Fruit fly (Drosophila melanogaster) whole organism, embryonic: ENCODE data around the gene CG9107.

Experiments used
- ATbp ChIP-seq: fragments of 200-800 bp; sonication (Bioruptor generic); optimal IDR thresholded peaks from 2 replicates; lab custom pipeline; 2017; ENCODE audit warnings: missing biosample characterization, mild to moderate bottlenecking, missing genetic modification characterization, missing genetic modification reagents
- Atf6 ChIP-seq: fragments of 200-800 bp; sonication (Bioruptor generic); IDR thresholded peaks from 2 replicates; pipeline ENCODE4 v1.3.6; 2022; ENCODE audit warnings: missing biosample characterization, missing genetic modification characterization
- Awh ChIP-seq: fragments of 200-800 bp; sonication (Bioruptor generic); IDR thresholded peaks from 2 replicates; pipeline ENCODE4, ENCODE4 v1.3.6; 2022; ENCODE audit warnings: missing biosample characterization, missing genetic modification characterization
- CG12155 ChIP-seq: fragments of 200-800 bp; sonication (Bioruptor generic); optimal IDR thresholded peaks from 3 replicates; lab custom pipeline; 2016; ENCODE audit warnings: missing biosample characterization, missing genetic modification characterization
- CG12236 ChIP-seq: fragments of 200-800 bp; sonication (Bioruptor generic); optimal IDR thresholded peaks from 2 replicates; lab custom pipeline; 2016; ENCODE audit warnings: missing biosample characterization, missing genetic modification characterization
- CG14667 ChIP-seq: fragments of 200-800 bp; sonication (Bioruptor generic); IDR thresholded peaks from 2 replicates; pipeline ENCODE4 v1.3.6; 2022; ENCODE audit warnings: missing biosample characterization, missing genetic modification characterization
- CG15073 ChIP-seq: fragments of 200-800 bp; sonication (Bioruptor generic); optimal IDR thresholded peaks from 2 replicates; lab custom pipeline; 2016; ENCODE audit warnings: missing biosample characterization, missing genetic modification characterization
- CG15479 ChIP-seq: fragments of 200-800 bp; sonication (Bioruptor generic); optimal IDR thresholded peaks from 3 replicates; lab custom pipeline; 2019; ENCODE audit warnings: missing biosample characterization, mild to moderate bottlenecking, missing genetic modification characterization, moderate library complexity
- CG17361 ChIP-seq: fragments of 200-800 bp; sonication (Bioruptor generic); IDR thresholded peaks from 3 replicates; pipeline ENCODE4 v1.3.6; 2022; ENCODE audit warnings: missing biosample characterization, missing genetic modification characterization
- CG2120 ChIP-seq: fragments of 200-800 bp; sonication (Bioruptor generic); optimal IDR thresholded peaks from 3 replicates; lab custom pipeline; 2016; ENCODE audit warnings: missing biosample characterization, missing genetic modification characterization
- CG2129 ChIP-seq: fragments of 200-800 bp; sonication (Bioruptor generic); IDR thresholded peaks from 2 replicates; pipeline ENCODE4 v1.3.6; 2022; ENCODE audit warnings: missing biosample characterization, missing genetic modification characterization; ENCODE audit not compliant: partially characterized antibody
- CG3407 ChIP-seq: fragments of 200-800 bp; sonication (Bioruptor generic); optimal IDR thresholded peaks from 2 replicates; lab custom pipeline; 2018; ENCODE audit warnings: missing biosample characterization, mild to moderate bottlenecking, missing genetic modification characterization
- CG4730 ChIP-seq: fragments of 200-800 bp; sonication (Bioruptor generic); IDR thresholded peaks from 2 replicates; pipeline ENCODE4 v1.3.6; 2022; ENCODE audit warnings: missing biosample characterization, missing genetic modification characterization
- CG6272 ChIP-seq: fragments of 200-800 bp; sonication (Bioruptor generic); IDR thresholded peaks from 2 replicates; pipeline ENCODE4 v1.3.6; 2022; ENCODE audit warnings: missing biosample characterization, missing genetic modification characterization
- CG6765 ChIP-seq: fragments of 200-800 bp; sonication (Bioruptor generic); optimal IDR thresholded peaks from 3 replicates; lab custom pipeline; 2017; ENCODE audit warnings: missing biosample characterization, mild to moderate bottlenecking, missing genetic modification characterization
- CG7839 ChIP-seq: fragments of 200-800 bp; sonication (Bioruptor generic); optimal IDR thresholded peaks from 3 replicates; lab custom pipeline; 2018; ENCODE audit warnings: missing biosample characterization, mild to moderate bottlenecking, missing genetic modification characterization, moderate library complexity
- CG8281 ChIP-seq: fragments of 200-800 bp; sonication (Bioruptor generic); optimal IDR thresholded peaks from 2 replicates; lab custom pipeline; 2018; ENCODE audit warnings: missing biosample characterization, mild to moderate bottlenecking, missing genetic modification characterization, moderate library complexity
- CG8765 ChIP-seq: fragments of 200-800 bp; sonication (Bioruptor generic); IDR thresholded peaks from 2 replicates; pipeline ENCODE4 v1.3.6; 2022; ENCODE audit warnings: missing biosample characterization, missing genetic modification characterization
- CG9727 ChIP-seq: fragments of 200-800 bp; sonication (Bioruptor generic); optimal IDR thresholded peaks from 3 replicates; lab custom pipeline; 2017; ENCODE audit warnings: missing biosample characterization, mild to moderate bottlenecking, missing genetic modification characterization
- CoRest ChIP-seq: fragments of 200-800 bp; sonication (Bioruptor generic); optimal IDR thresholded peaks from 3 replicates; lab custom pipeline; 2018; ENCODE audit warnings: missing biosample characterization, mild to moderate bottlenecking, missing genetic modification characterization, moderate library complexity
- Deaf1 ChIP-seq: fragments of 200-800 bp; optimal IDR thresholded peaks from 3 replicates; lab custom pipeline; 2019; ENCODE audit warnings: missing biosample characterization, mild to moderate bottlenecking, missing genetic modification characterization, moderate library complexity
- Dek ChIP-seq: fragments of 200-800 bp; sonication (Bioruptor generic); optimal IDR thresholded peaks from 3 replicates; lab custom pipeline; 2019; ENCODE audit warnings: missing biosample characterization, mild to moderate bottlenecking, missing genetic modification characterization, moderate library complexity
- Dll ChIP-seq: fragments of 200-800 bp; sonication (Bioruptor generic); IDR thresholded peaks from 4 replicates; pipeline ENCODE4 v1.3.6; 2022; ENCODE audit warnings: missing biosample characterization, missing genetic modification characterization; ENCODE audit not compliant: partially characterized antibody
- Eip74EF ChIP-seq, 2 experiments: fragments of 200-800 bp in 1 of 2; fragments of >200 bp in 1 of 2; sonication (Bioruptor generic) in 1 of 2; optimal IDR thresholded peaks; 2 replicates each; lab custom pipeline; 2017 to 2019; ENCODE audit warnings: missing biosample characterization in 2 of 2, missing genetic modification characterization in 2 of 2, mild to moderate bottlenecking in 1 of 2, moderate library complexity in 1 of 2
- Gug ChIP-seq: fragments of 200-800 bp; sonication (Bioruptor generic); IDR thresholded peaks from 4 replicates; pipeline ENCODE4 v1.3.6; 2022; ENCODE audit warnings: missing biosample characterization, missing genetic modification characterization
- HLHmδ ChIP-seq: fragments of 200-800 bp; sonication (Bioruptor generic); optimal IDR thresholded peaks from 2 replicates; lab custom pipeline; 2018; ENCODE audit warnings: missing biosample characterization, mild to moderate bottlenecking, missing genetic modification characterization, moderate library complexity
- Hr78 ChIP-seq, 2 experiments: fragments of 200-800 bp in 1 of 2; fragments of >200 bp in 1 of 2; sonication (Bioruptor generic) in 1 of 2; optimal IDR thresholded peaks; 2 replicates each; lab custom pipeline; 2017 to 2019; ENCODE audit warnings: missing biosample characterization in 2 of 2, missing genetic modification characterization in 2 of 2, mild to moderate bottlenecking in 1 of 2, moderate library complexity in 1 of 2
- Lim3 ChIP-seq: fragments of 200-800 bp; sonication (Bioruptor generic); IDR thresholded peaks from 2 replicates; pipeline ENCODE4 v1.3.6; 2022; ENCODE audit warnings: missing biosample characterization, missing genetic modification characterization
- NfI ChIP-seq: fragments of 200-800 bp; sonication (Bioruptor generic); optimal IDR thresholded peaks from 3 replicates; lab custom pipeline; 2018; ENCODE audit warnings: missing biosample characterization, mild to moderate bottlenecking, missing genetic modification characterization, moderate library complexity
- Oaz ChIP-seq: fragments of 200-800 bp; sonication (Bioruptor generic); IDR thresholded peaks from 2 replicates; pipeline ENCODE4 v1.3.6; 2022; ENCODE audit warnings: missing biosample characterization, missing genetic modification characterization
- Oli ChIP-seq: fragments of 200-800 bp; sonication (Bioruptor generic); optimal IDR thresholded peaks from 2 replicates; lab custom pipeline; 2018; ENCODE audit warnings: missing biosample characterization, mild to moderate bottlenecking, missing genetic modification characterization, moderate library complexity
- Six4 ChIP-seq: fragments of 200-800 bp; sonication (Bioruptor generic); optimal IDR thresholded peaks from 2 replicates; lab custom pipeline; 2016; ENCODE audit warnings: missing biosample characterization, missing genetic modification characterization
- Spps ChIP-seq: fragments of 200-800 bp; sonication (Bioruptor generic); optimal IDR thresholded peaks from 2 replicates; lab custom pipeline; 2018; ENCODE audit warnings: missing biosample characterization, mild to moderate bottlenecking, missing genetic modification characterization
- abd-A ChIP-seq: fragments of 200-800 bp; sonication (Bioruptor generic); optimal IDR thresholded peaks from 3 replicates; lab custom pipeline; 2019; ENCODE audit warnings: missing biosample characterization, mild to moderate bottlenecking, missing genetic modification characterization, moderate library complexity
- amos ChIP-seq: fragments of 200-800 bp; sonication (Bioruptor generic); IDR thresholded peaks from 2 replicates; pipeline ENCODE4 v1.3.6; 2022; ENCODE audit warnings: missing biosample characterization, missing genetic modification characterization; ENCODE audit not compliant: partially characterized antibody
- bcd ChIP-seq: fragments of 200-800 bp; sonication (Bioruptor generic); optimal IDR thresholded peaks from 2 replicates; lab custom pipeline; 2017; ENCODE audit warnings: missing biosample characterization, mild to moderate bottlenecking, missing genetic modification characterization
- ewg ChIP-seq: fragments of 200-800 bp; sonication (Bioruptor generic); optimal IDR thresholded peaks from 3 replicates; lab custom pipeline; 2017; ENCODE audit warnings: mild to moderate bottlenecking, missing biosample characterization, missing genetic modification reagents, missing genetic modification characterization
- gcm2 ChIP-seq: fragments of 200-800 bp; sonication (Bioruptor generic); optimal IDR thresholded peaks from 2 replicates; lab custom pipeline; 2016; ENCODE audit warnings: missing biosample characterization, missing genetic modification characterization
- ham ChIP-seq: fragments of 200-800 bp; sonication (Bioruptor generic); IDR thresholded peaks from 2 replicates; pipeline ENCODE4 v1.3.6; 2022; ENCODE audit warnings: missing biosample characterization, missing genetic modification characterization
- hkb ChIP-seq, 2 experiments: fragments of 200-800 bp in 1 of 2; fragments of >200 bp in 1 of 2; sonication (Bioruptor generic) in 1 of 2; IDR thresholded peaks in 1 of 2; optimal IDR thresholded peaks in 1 of 2; 2 replicates each; pipeline versions ENCODE4 v1.3.6 to Lab custom; 2017 to 2022; ENCODE audit warnings: missing biosample characterization in 1 of 2, missing genetic modification characterization in 1 of 2
- jing ChIP-seq: fragments of 200-800 bp; sonication (Bioruptor generic); optimal IDR thresholded peaks from 2 replicates; lab custom pipeline; 2018; ENCODE audit warnings: missing biosample characterization, mild to moderate bottlenecking, missing genetic modification characterization
- knrl ChIP-seq: fragments of 200-800 bp; sonication (Bioruptor generic); IDR thresholded peaks from 3 replicates; pipeline ENCODE4 v1.3.6; 2022; ENCODE audit warnings: missing biosample characterization, missing genetic modification characterization; ENCODE audit not compliant: partially characterized antibody
- peb ChIP-seq: fragments of 200-800 bp; sonication (Bioruptor generic); IDR thresholded peaks from 2 replicates; pipeline ENCODE4 v1.3.6; 2022; ENCODE audit warnings: missing biosample characterization, missing genetic modification characterization
- tin ChIP-seq: fragments of 200-800 bp; sonication (Bioruptor generic); optimal IDR thresholded peaks from 3 replicates; lab custom pipeline; 2016; ENCODE audit warnings: missing biosample characterization, missing genetic modification characterization
- tx ChIP-seq: fragments of 200-800 bp; sonication (Bioruptor generic); optimal IDR thresholded peaks from 2 replicates; lab custom pipeline; 2016; ENCODE audit warnings: missing biosample characterization, missing genetic modification characterization
- yki ChIP-seq: fragments of >200 bp; optimal IDR thresholded peaks from 3 replicates; lab custom pipeline; 2018
- z ChIP-seq: fragments of 200-800 bp; sonication (Bioruptor generic); IDR thresholded peaks from 3 replicates; pipeline ENCODE4 v1.3.6; 2022; ENCODE audit warnings: missing biosample characterization, missing genetic modification characterization
- zen ChIP-seq: fragments of 200-800 bp; sonication (Bioruptor generic); optimal IDR thresholded peaks from 3 replicates; lab custom pipeline; 2018; ENCODE audit warnings: missing biosample characterization, mild to moderate bottlenecking, missing genetic modification characterization, moderate library complexity

Gene CG9107

dm6 chr2L:6062382-6063082 is 38.2 kb upstream of the CG9107 start, which contains the start of the genes ND-51 and CG13994 (continued):
- TF ChIP-seq tin (GFP tag; lab: Kevin White, UChicago) (peak; percentile 85), CG7839 (tag; lab: Kevin White, UChicago) (peak; percentile 84), CG6272 (peak; percentile 70), Dek (peak; percentile 71), knrl (GFP tag; lab: Robert Waterston, UW) (peak; percentile 50; the same call in 2 of the 3 replicates), CG8281 (tag; lab: Kevin White, UChicago) (peak; percentile 34), Oli (tag; lab: Kevin White, UChicago) (peak; percentile 69), ATbp (GFP tag; lab: Kevin White, UChicago) (no peak), gcm2 (GFP tag; lab: Kevin White, UChicago) (peak; percentile 2), CG12236 (peak; percentile 51), jing (GFP tag; lab: Kevin White, UChicago) (no peak), CG14667 (GFP tag; lab: Robert Waterston, UW) (peak; percentile 64), tx (GFP tag; lab: Kevin White, UChicago) (peak; percentile 88), amos (GFP tag; lab: Robert Waterston, UW) (no peak), CoRest (tag; lab: Kevin White, UChicago) (peak; percentile 90), Hr78 (GFP tag; optimal IDR thresholded peaks at IDR 0.05; lab: Kevin White, UChicago) (peak in 1 of 2 experiments; percentile 38), yki (lab: Kevin White, UChicago) (no peak), abd-A (tag; lab: Kevin White, UChicago) (no peak), Spps (tag; lab: Kevin White, UChicago) (peak; percentile 57), Awh (peak; percentile 69), Dll (GFP tag; lab: Robert Waterston, UW) (peak; percentile 62; the same call in 3 of the 4 replicates), CG15073 (GFP tag; lab: Kevin White, UChicago) (no peak), Eip74EF (GFP tag; optimal IDR thresholded peaks at IDR 0.05; lab: Kevin White, UChicago) (no peak), Six4 (GFP tag; lab: Kevin White, UChicago) (peak; percentile 78), HLHmδ (GFP tag; lab: Kevin White, UChicago) (no peak), CG3407 (GFP tag; lab: Kevin White, UChicago) (peak; percentile 39), bcd (GFP tag; lab: Kevin White, UChicago) (peak; percentile 86), CG6765 (no peak), CG2129 (GFP tag; lab: Robert Waterston, UW) (0 out of 2 replicates have a peak, but pooled peaks have one; percentile 11), NfI (GFP tag; lab: Kevin White, UChicago) (peak; percentile 87), Atf6 (GFP tag; lab: Robert Waterston, UW) (peak; percentile 76), ham (GFP tag; lab: Robert Waterston, UW) (no peak), CG17361 (GFP tag; lab: Robert Waterston, UW) (peak; percentile 82; the same call in 2 of the 3 replicates), Lim3 (GFP tag; lab: Robert Waterston, UW) (no peak), CG8765 (peak; percentile 69), hkb (optimal IDR thresholded peaks at IDR 0.05; lab: Kevin White, UChicago) (no peak), hkb (GFP tag; IDR thresholded peaks at IDR 0.05; lab: Robert Waterston, UW) (peak; percentile 84), CG2120 (GFP tag; lab: Kevin White, UChicago) (peak; percentile 90), Deaf1 (tag; lab: Kevin White, UChicago) (no peak), Gug (GFP tag; lab: Robert Waterston, UW) (peak; percentile 82; the same call in 3 of the 4 replicates), CG9727 (GFP tag; lab: Kevin White, UChicago) (peak; percentile 83), peb (peak; percentile 63), Oaz (GFP tag; lab: Robert Waterston, UW) (peak; percentile 70), CG4730 (peak; percentile 73), zen (tag; lab: Kevin White, UChicago) (peak; percentile 88), CG15479 (GFP tag; lab: Kevin White, UChicago) (peak; percentile 50), CG12155 (GFP tag; lab: Kevin White, UChicago) (peak; percentile 81), ewg (peak; percentile 87), z (no peak)
